Worm (Caenorhabditis elegans) whole organism, mixed stage, embryonic: ENCODE data around the gene pho-10.

Experiments
- M03D4.4 ChIP-seq: sonication (generic microtip); optimal IDR thresholded peaks from 2 replicates; lab custom pipeline; 2017; ENCODE audit warnings: mild to moderate bottlenecking, missing genetic modification characterization, missing compliant biosample characterization
- bed-3 ChIP-seq: fragments of 200-800 bp; sonication (Bioruptor generic); optimal IDR thresholded peaks from 3 replicates; lab custom pipeline; 2018; ENCODE audit warnings: mild to moderate bottlenecking, missing genetic modification characterization, moderate library complexity, missing compliant biosample characterization
- blmp-1 ChIP-seq: fragments of 150-350 bp; optimal IDR thresholded peaks from 2 replicates; lab custom pipeline; 2014; ENCODE audit warnings: missing biosample characterization, missing genetic modification characterization
- ceh-39 ChIP-seq: fragments of 150-350 bp; optimal IDR thresholded peaks from 2 replicates; lab custom pipeline; 2014; ENCODE audit warnings: missing biosample characterization, missing genetic modification characterization
- ceh-43 ChIP-seq: fragments of 200-800 bp; sonication (Bioruptor generic); optimal IDR thresholded peaks from 2 replicates; lab custom pipeline; 2018; ENCODE audit warnings: mild to moderate bottlenecking, missing genetic modification characterization, moderate library complexity, missing compliant biosample characterization
- ces-1 ChIP-seq: fragments of 150-350 bp; optimal IDR thresholded peaks from 2 replicates; lab custom pipeline; 2014; ENCODE audit warnings: missing biosample characterization, missing genetic modification reagents, missing genetic modification characterization
- cnd-1 ChIP-seq: fragments of 200-800 bp; sonication (Bioruptor generic); optimal IDR thresholded peaks from 2 replicates; lab custom pipeline; 2018; ENCODE audit warnings: mild to moderate bottlenecking, missing genetic modification characterization, missing compliant biosample characterization
- drap-1 ChIP-seq: fragments of 200-800 bp; sonication (Bioruptor generic); optimal IDR thresholded peaks from 3 replicates; lab custom pipeline; 2018; ENCODE audit warnings: mild to moderate bottlenecking, missing genetic modification characterization, missing compliant biosample characterization
- elt-1 ChIP-seq: sonication (generic microtip); optimal IDR thresholded peaks from 2 replicates; lab custom pipeline; 2017; ENCODE audit warnings: missing genetic modification characterization, mild to moderate bottlenecking, missing compliant biosample characterization, antibody characterized with exemption, moderate library complexity, borderline replicate concordance; ENCODE audit not compliant: insufficient read depth
- elt-3 ChIP-seq: fragments of 150-350 bp; optimal IDR thresholded peaks from 2 replicates; lab custom pipeline; 2014; ENCODE audit warnings: missing biosample characterization, missing genetic modification characterization
- ham-2 ChIP-seq: fragments of 200-800 bp; sonication (Bioruptor generic); optimal IDR thresholded peaks from 2 replicates; lab custom pipeline; 2018; ENCODE audit warnings: mild to moderate bottlenecking, missing genetic modification characterization, missing compliant biosample characterization
- lin-13 ChIP-seq: fragments of 150-350 bp; optimal IDR thresholded peaks from 2 replicates; lab custom pipeline; 2014; ENCODE audit warnings: missing biosample characterization, missing genetic modification characterization
- lin-32 ChIP-seq: fragments of 200-800 bp; sonication (Bioruptor generic); optimal IDR thresholded peaks from 2 replicates; lab custom pipeline; 2018; ENCODE audit warnings: mild to moderate bottlenecking, missing genetic modification characterization, missing compliant biosample characterization
- lsy-2 ChIP-seq: fragments of 150-350 bp; optimal IDR thresholded peaks from 2 replicates; lab custom pipeline; 2014; ENCODE audit warnings: missing biosample characterization, missing genetic modification characterization
- mab-5 ChIP-seq: fragments of 150-350 bp; optimal IDR thresholded peaks from 2 replicates; lab custom pipeline; 2014; ENCODE audit warnings: missing biosample characterization, missing genetic modification characterization
- mep-1 ChIP-seq: fragments of 150-350 bp; optimal IDR thresholded peaks from 2 replicates; lab custom pipeline; 2017; ENCODE audit warnings: missing biosample characterization, missing genetic modification reagents, missing genetic modification characterization, inconsistent platforms
- nhr-12 ChIP-seq: fragments of 150-350 bp; optimal IDR thresholded peaks from 2 replicates; lab custom pipeline; 2014; ENCODE audit warnings: missing biosample characterization, missing genetic modification characterization
- nhr-2 ChIP-seq: fragments of 150-350 bp; optimal IDR thresholded peaks from 2 replicates; lab custom pipeline; 2014; ENCODE audit warnings: missing biosample characterization, missing genetic modification characterization
- nhr-76 ChIP-seq: sonication (generic microtip); optimal IDR thresholded peaks from 2 replicates; lab custom pipeline; 2017; ENCODE audit warnings: missing biosample characterization, missing genetic modification characterization
- pha-4 ChIP-seq: fragments of 150-350 bp; optimal IDR thresholded peaks from 2 replicates; lab custom pipeline; 2018; ENCODE audit warnings: missing biosample characterization, missing genetic modification reagents, missing genetic modification characterization
- sem-2 ChIP-seq: fragments of 200-800 bp; sonication (Bioruptor generic); optimal IDR thresholded peaks from 2 replicates; lab custom pipeline; 2018; ENCODE audit warnings: mild to moderate bottlenecking, missing genetic modification characterization, missing compliant biosample characterization
- snpc-4 ChIP-seq: fragments of 150-350 bp; optimal IDR thresholded peaks from 2 replicates; lab custom pipeline; 2014; ENCODE audit warnings: missing biosample characterization, missing genetic modification characterization
- sptf-1 ChIP-seq: sonication (generic microtip); optimal IDR thresholded peaks from 2 replicates; lab custom pipeline; 2017; ENCODE audit warnings: mild to moderate bottlenecking, missing genetic modification characterization, moderate library complexity, missing compliant biosample characterization
- unc-120 ChIP-seq: sonication (generic microtip); optimal IDR thresholded peaks from 2 replicates; lab custom pipeline; 2017; ENCODE audit warnings: missing genetic modification characterization, missing compliant biosample characterization; ENCODE audit not compliant: poor library complexity, severe bottlenecking
- unc-39 ChIP-seq: fragments of 150-350 bp; optimal IDR thresholded peaks from 2 replicates; lab custom pipeline; 2014; ENCODE audit warnings: missing biosample characterization, missing genetic modification characterization
- unc-62 ChIP-seq: fragments of 150-350 bp; optimal IDR thresholded peaks from 2 replicates; lab custom pipeline; 2014; ENCODE audit warnings: missing biosample characterization, missing genetic modification reagents, missing genetic modification characterization
- zip-8 ChIP-seq: fragments of 150-350 bp; optimal IDR thresholded peaks from 2 replicates; lab custom pipeline; 2014; ENCODE audit warnings: missing biosample characterization, missing genetic modification characterization
- ztf-11 ChIP-seq: fragments of 150-350 bp; optimal IDR thresholded peaks from 2 replicates; lab custom pipeline; 2014; ENCODE audit warnings: missing biosample characterization, missing genetic modification characterization

Gene pho-10

DNA sequence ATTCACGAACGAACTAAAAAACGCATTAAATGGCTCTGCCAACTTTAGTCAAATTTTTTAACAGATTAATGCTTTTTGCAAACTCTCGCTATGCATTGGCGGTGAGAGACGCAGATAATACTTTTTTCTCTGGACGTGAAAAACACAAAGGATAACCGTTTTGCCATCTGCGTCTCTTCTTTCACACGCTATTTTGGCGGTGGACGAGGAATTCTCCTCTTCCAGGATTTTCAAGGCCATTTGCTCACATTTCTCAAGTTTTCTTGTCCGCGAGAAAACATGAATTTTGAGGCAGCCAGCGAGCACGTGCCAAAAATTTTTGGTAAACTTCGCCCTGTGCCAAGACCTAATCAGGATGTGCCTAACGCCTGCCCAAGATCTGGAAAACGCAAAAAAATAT, 10.6 kb upstream of the pho-10 start:
- TF ChIP-seq unc-120 (tag; lab: Kevin White, UChicago) (no peak), sptf-1 (tag; lab: Kevin White, UChicago) (no peak), elt-3 (tag; lab: Kevin White, UChicago) (no peak), ces-1 (GFP tag; lab: Kevin White, UChicago) (no peak), nhr-12 (tag; lab: Kevin White, UChicago) (no peak)

ce11 chrII:9928470-9928869, 8.1 kb upstream of the pho-10 start:
- no peak for TF ChIP-seq M03D4.4 (tag; lab: Kevin White, UChicago)
- TF ChIP-seq elt-3 (tag; lab: Kevin White, UChicago), result no peak
- no peak for TF ChIP-seq cnd-1 (tag; lab: Kevin White, UChicago)
- no peak for TF ChIP-seq unc-62
- TF ChIP-seq unc-120 (tag; lab: Kevin White, UChicago), result no peak
- TF ChIP-seq nhr-12 (tag; lab: Kevin White, UChicago), result no peak
- TF ChIP-seq nhr-76, result no peak
- no peak for TF ChIP-seq sptf-1 (tag; lab: Kevin White, UChicago)
- TF ChIP-seq, all 35 proteins: peak for 0

DNA sequence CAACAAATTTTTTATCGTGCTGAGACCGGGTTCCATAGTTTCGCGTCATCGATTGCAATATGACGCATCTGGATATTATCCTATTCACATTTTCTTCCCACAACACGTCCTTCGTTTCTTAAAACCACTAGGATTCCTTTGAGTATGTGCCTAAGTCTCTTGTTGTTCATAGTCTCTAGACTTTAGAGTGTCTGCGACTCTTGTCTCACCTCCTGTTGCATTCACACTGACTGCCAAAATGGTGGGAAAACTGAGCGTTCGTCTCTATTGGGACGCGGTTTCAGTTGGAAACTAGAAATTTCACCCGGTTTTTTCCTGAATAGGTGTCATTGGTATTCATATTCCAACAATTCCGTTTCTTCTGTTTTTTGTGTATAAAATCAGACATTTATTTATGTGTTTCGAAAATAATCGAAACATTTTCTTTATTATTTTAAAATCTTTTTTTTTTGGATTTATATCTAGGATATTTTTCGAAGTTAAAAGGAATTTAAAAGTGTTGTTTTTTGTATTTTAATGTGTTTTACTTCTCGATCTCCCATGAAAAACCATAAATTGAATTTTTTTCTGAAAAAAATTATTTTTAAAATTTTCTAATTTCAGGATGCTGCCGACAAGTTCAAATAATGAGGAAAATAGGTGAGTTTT, 1.4 kb upstream of the pho-10 start, which contains the start of gene C05C10.2:
Gene C05C10.2 (plus strand): TSS at position 598 of the 648 bp plus-strand sequence.
- TF ChIP-seq snpc-4 (tag; lab: Kevin White, UChicago) (no peak), lsy-2 (tag; lab: Kevin White, UChicago) (no peak), bed-3 (no peak), blmp-1 (tag; lab: Kevin White, UChicago) (no peak), cnd-1 (tag; lab: Kevin White, UChicago) (no peak), ham-2 (GFP tag; lab: Kevin White, UChicago) (no peak), elt-1 (tag; lab: Kevin White, UChicago) (no peak), unc-62 (no peak), mep-1 (tag; lab: Kevin White, UChicago) (no peak), ztf-11 (tag; lab: Kevin White, UChicago) (no peak)

- no peak for TF ChIP-seq unc-39 (tag; lab: Kevin White, UChicago)
- no peak for TF ChIP-seq zip-8
- no peak for TF ChIP-seq sem-2 (GFP tag; lab: Kevin White, UChicago)
- no peak for TF ChIP-seq ztf-11 (tag; lab: Kevin White, UChicago)
- TF ChIP-seq lin-13, result no peak
- TF ChIP-seq lin-32 (GFP tag; lab: Kevin White, UChicago), result no peak
- no peak for TF ChIP-seq mep-1 (tag; lab: Kevin White, UChicago)
- no peak for TF ChIP-seq pha-4
- no peak for TF ChIP-seq drap-1 (GFP tag; lab: Kevin White, UChicago)
These were observed 2.5 kb downstream of the pho-10 start, which contains the start of gene C05C10.8 for ce11 chrII:9917904-9918303. Gene C05C10.8 (minus strand): TSS chrII:9918004.

DNA sequence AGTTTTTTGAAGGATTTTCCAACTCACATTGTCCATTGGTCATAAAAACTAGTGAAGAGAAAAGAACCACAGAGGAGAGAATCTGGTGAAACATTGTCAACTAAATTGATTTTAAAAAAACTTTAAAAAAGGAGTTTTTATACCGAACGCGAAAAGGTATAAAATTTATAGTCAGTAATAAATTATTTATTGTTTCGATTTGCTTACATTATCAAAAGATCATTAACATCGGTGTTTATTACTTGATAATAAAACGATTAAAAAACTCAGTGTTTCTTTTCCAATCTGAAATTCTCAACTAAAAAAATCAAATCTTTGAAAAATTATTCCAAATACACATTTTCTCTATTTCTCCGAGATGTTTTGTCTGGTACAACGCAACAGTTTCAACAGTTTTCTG, 4.2 kb downstream of the pho-10 start, which contains the start of gene F26C11.4:
Gene F26C11.4 (minus strand): TSS at position 101 of the 400 bp plus-strand sequence.
- TF ChIP-seq unc-62 (no peak), mep-1 (tag; lab: Kevin White, UChicago) (no peak), unc-120 (tag; lab: Kevin White, UChicago) (no peak)

- no peak for TF ChIP-seq mab-5 (tag; lab: Kevin White, UChicago)
These were observed 5.4 kb downstream of the pho-10 start, which contains the start of gene F26C11.3 for ce11 chrII:9914999-9915398. Gene F26C11.3 (minus strand): TSS chrII:9915099.

DNA sequence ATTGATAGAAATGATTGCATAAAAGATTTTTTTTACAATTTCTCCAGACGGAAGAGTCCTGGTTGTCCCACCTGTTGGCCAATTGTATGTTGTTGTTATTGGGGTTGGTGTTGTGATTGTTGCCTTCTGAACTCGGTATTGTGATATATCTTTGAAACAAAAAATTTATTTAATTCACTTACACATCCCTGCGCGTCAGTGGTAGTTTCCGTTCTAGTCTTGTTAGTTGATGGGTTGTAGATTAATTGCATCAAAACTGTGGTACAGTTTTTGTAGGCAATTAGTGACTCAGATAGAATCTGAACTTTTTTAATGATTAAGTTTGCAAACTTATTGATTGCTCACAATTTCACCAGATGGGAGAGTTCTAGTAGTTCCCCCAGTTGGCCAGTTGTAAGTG, 15.9 kb downstream of the pho-10 start:
- TF ChIP-seq zip-8, result no peak
- no peak for TF ChIP-seq ham-2 (GFP tag; lab: Kevin White, UChicago)
- TF ChIP-seq ceh-43 (GFP tag; lab: Kevin White, UChicago), result no peak
- TF ChIP-seq ztf-11 (tag; lab: Kevin White, UChicago), result no peak
- no peak for TF ChIP-seq lin-32 (GFP tag; lab: Kevin White, UChicago)
- TF ChIP-seq unc-62, result no peak
- no peak for TF ChIP-seq snpc-4 (tag; lab: Kevin White, UChicago)
- TF ChIP-seq ceh-39 (tag; lab: Kevin White, UChicago), result no peak
- no peak for TF ChIP-seq elt-1 (tag; lab: Kevin White, UChicago)
- TF ChIP-seq nhr-2 (tag; lab: Kevin White, UChicago), result no peak
